Worm (Caenorhabditis elegans): Measurements from ENCODE around the gene cyp-14A1.

ce11 chrX:13308745-13309144 lies 41.6 kb upstream of the cyp-14A1 start, which contains the start of gene srxa-8:
- TF ChIP-seq dao-5 (tag; optimal IDR thresholded peaks at IDR 0.05), result no peak
- TF ChIP-seq him-1 (tag; optimal IDR thresholded peaks at IDR 0.05), result no peak
- no peak for TF ChIP-seq W03F9.2 (tag; optimal IDR thresholded peaks at IDR 0.05)

Measured in whole organism, L4/young adult.